In genomic region chr3L:18008747-18009383, dm6 we compare ENCODE assay signal across 3 fruit fly cellular contexts.
TF ChIP-seq lines count a peak whose summit lies in the region.

No protein-coding gene starts in this region.

TF ChIP-seq in whole organism, embryonic, 481 proteins besides CTCF, POLR2A, EP300 and RAD21 (continued from another document and continues in another):
- TF ChIP-seq ci (GFP tag; IDR thresholded peaks at IDR 0.05; lab: Robert Waterston, UW) (peak; percentile 85), CG15011 (GFP tag; optimal IDR thresholded peaks at IDR 0.05; lab: Kevin White, UChicago) (no peak), Lim3 (GFP tag; IDR thresholded peaks at IDR 0.05; lab: Robert Waterston, UW) (no peak), sr (GFP tag; IDR thresholded peaks at IDR 0.05; lab: Robert Waterston, UW) (no peak), Opbp (GFP tag; IDR thresholded peaks at IDR 0.05; lab: Robert Waterston, UW; ENCODE audit: partially characterized antibody) (no peak), fd3F (GFP tag; optimal IDR thresholded peaks at IDR 0.05; lab: Kevin White, UChicago) (no peak), crc (GFP tag; optimal IDR thresholded peaks at IDR 0.05; lab: Kevin White, UChicago) (peak; percentile 60), sob (GFP tag; IDR thresholded peaks at IDR 0.05; lab: Robert Waterston, UW) (peak; percentile 61; the same call in 1 of the 2 replicates), CG11696 (GFP tag; IDR thresholded peaks at IDR 0.05; lab: Robert Waterston, UW) (no peak), CG15601 (tag; optimal IDR thresholded peaks at IDR 0.05; lab: Kevin White, UChicago) (peak; percentile 87), CG1647 (GFP tag; optimal IDR thresholded peaks at IDR 0.05; lab: Kevin White, UChicago) (peak; percentile 74), CG1832 (GFP tag; optimal IDR thresholded peaks at IDR 0.05; lab: Kevin White, UChicago) (no peak), unc-4 (GFP tag; IDR thresholded peaks at IDR 0.05; lab: Robert Waterston, UW; ENCODE audit: partially characterized antibody) (no peak), da (GFP tag; optimal IDR thresholded peaks at IDR 0.05; lab: Kevin White, UChicago) (no peak), GATAe (GFP tag; conservative IDR thresholded peaks at IDR 0.05; lab: Robert Waterston, UW) (no peak), sqz (GFP tag; optimal IDR thresholded peaks at IDR 0.05; lab: Kevin White, UChicago) (peak; percentile 18), CG4328 (GFP tag; optimal IDR thresholded peaks at IDR 0.05; lab: Kevin White, UChicago) (no peak), Ptx1 (GFP tag; IDR thresholded peaks at IDR 0.05; lab: Robert Waterston, UW) (peak; percentile 45; the same call in 1 of the 2 replicates), CG16779 (GFP tag; IDR thresholded peaks at IDR 0.05; lab: Robert Waterston, UW) (no peak), kni (GFP tag; optimal IDR thresholded peaks at IDR 0.05; lab: Kevin White, UChicago) (peak; percentile 4), CG4730 (GFP tag; IDR thresholded peaks at IDR 0.05; lab: Robert Waterston, UW) (0 out of 2 replicates have a peak, but pooled peaks have one; percentile 33), CG30403 (GFP tag; optimal IDR thresholded peaks at IDR 0.05; lab: Kevin White, UChicago) (peak; percentile 76), CG17912 (GFP tag; optimal IDR thresholded peaks at IDR 0.05; lab: Kevin White, UChicago) (no peak), oc (tag; optimal IDR thresholded peaks at IDR 0.05; lab: Kevin White, UChicago) (peak; percentile 70), slp2 (GFP tag; optimal IDR thresholded peaks at IDR 0.05; lab: Kevin White, UChicago) (peak; percentile 78), emc (GFP tag; optimal IDR thresholded peaks at IDR 0.05; lab: Kevin White, UChicago) (peak; percentile 10), CG6254 (GFP tag; optimal IDR thresholded peaks at IDR 0.05; lab: Kevin White, UChicago) (peak; percentile 86), CG8765 (GFP tag; IDR thresholded peaks at IDR 0.05; lab: Robert Waterston, UW) (peak; percentile 59; the same call in 1 of the 2 replicates), Ssrp (tag; optimal IDR thresholded peaks at IDR 0.05; lab: Kevin White, UChicago) (peak; percentile 82), CG10959 (GFP tag; IDR thresholded peaks at IDR 0.05; lab: Robert Waterston, UW) (peak; percentile 87), CG10321 (GFP tag; IDR thresholded peaks at IDR 0.05; lab: Robert Waterston, UW) (no peak), CG12744 (GFP tag; optimal IDR thresholded peaks at IDR 0.05; lab: Kevin White, UChicago) (no peak), Sry-δ (GFP tag; optimal IDR thresholded peaks at IDR 0.05; lab: Kevin White, UChicago) (peak; percentile 51), CG10431 (GFP tag; optimal IDR thresholded peaks at IDR 0.05; lab: Kevin White, UChicago) (no peak), caup (GFP tag; optimal IDR thresholded peaks at IDR 0.05; lab: Kevin White, UChicago; ENCODE audit: severe bottlenecking) (no peak), disco-r (GFP tag; optimal IDR thresholded peaks at IDR 0.05; lab: Kevin White, UChicago) (peak; percentile 60), stc (GFP tag; IDR thresholded peaks at IDR 0.05; lab: Robert Waterston, UW) (no peak), CG11398 (GFP tag; optimal IDR thresholded peaks at IDR 0.05; lab: Kevin White, UChicago) (peak; percentile 57), CG17361 (GFP tag; IDR thresholded peaks at IDR 0.05; lab: Robert Waterston, UW) (peak; percentile 78), ftz-f1 (GFP tag; optimal IDR thresholded peaks at IDR 0.05; lab: Kevin White, UChicago) (no peak), org-1 (GFP tag; optimal IDR thresholded peaks at IDR 0.05; lab: Kevin White, UChicago) (peak; percentile 56), pum (GFP tag; optimal IDR thresholded peaks at IDR 0.05; lab: Kevin White, UChicago) (peak; percentile 84), Abd-B (GFP tag; optimal IDR thresholded peaks at IDR 0.05; lab: Kevin White, UChicago) (peak; percentile 66)

TF ChIP-seq in whole organism, prepupa, 60 proteins besides CTCF, POLR2A, EP300 and RAD21 (continued from another document):
- TF ChIP-seq achi (GFP tag; optimal IDR thresholded peaks at IDR 0.05; lab: Kevin White, UChicago): peak; percentile 96
- peak; percentile 72 for TF ChIP-seq fd85E (GFP tag; optimal IDR thresholded peaks at IDR 0.05; lab: Kevin White, UChicago)
- peak; percentile 92 for TF ChIP-seq CG11762 (GFP tag; optimal IDR thresholded peaks at IDR 0.05; lab: Kevin White, UChicago; ENCODE audit: insufficient read depth)
- TF ChIP-seq CG32006 (GFP tag; optimal IDR thresholded peaks at IDR 0.05; lab: Kevin White, UChicago): peak; percentile 99
- peak; percentile 27 for TF ChIP-seq Blimp-1 (GFP tag; optimal IDR thresholded peaks at IDR 0.05; lab: Kevin White, UChicago)
- peak; percentile 90 for TF ChIP-seq CG6792 (GFP tag; optimal IDR thresholded peaks at IDR 0.05; lab: Kevin White, UChicago)
- peak; percentile 60 for TF ChIP-seq CG6854 (GFP tag; optimal IDR thresholded peaks at IDR 0.05; lab: Kevin White, UChicago)
- TF ChIP-seq CG1621 (tag; optimal IDR thresholded peaks at IDR 0.05; lab: Kevin White, UChicago): peak; percentile 97
- peak; percentile 96 to 98 for TF ChIP-seq salr (GFP tag; optimal IDR thresholded peaks at IDR 0.05; lab: Kevin White, UChicago)
- TF ChIP-seq net (GFP tag; optimal IDR thresholded peaks at IDR 0.05; lab: Kevin White, UChicago): peak; percentile 97
- peak; percentile 88 for TF ChIP-seq lz (GFP tag; optimal IDR thresholded peaks at IDR 0.05; lab: Kevin White, UChicago)
- TF ChIP-seq CG11294 (GFP tag; IDR thresholded peaks at IDR 0.05; lab: Robert Waterston, UW): peak; percentile 90
- TF ChIP-seq CG8119 (GFP tag; IDR thresholded peaks at IDR 0.05; lab: Robert Waterston, UW): peak; percentile 99
- TF ChIP-seq Eip78C (GFP tag; lab: Kevin White, UChicago): peak; percentile 99
- peak; percentile 94 for TF ChIP-seq CG7368 (GFP tag; optimal IDR thresholded peaks at IDR 0.05; lab: Kevin White, UChicago)
- peak; percentile 93 to 96 for TF ChIP-seq ss (GFP tag; optimal IDR thresholded peaks at IDR 0.05; lab: Kevin White, UChicago)
- TF ChIP-seq Ets96B (tag; optimal IDR thresholded peaks at IDR 0.05; lab: Kevin White, UChicago): peak; percentile 97
- TF ChIP-seq CG6163 (GFP tag; IDR thresholded peaks at IDR 0.05; lab: Robert Waterston, UW): peak; percentile 99
- TF ChIP-seq CG10669 (GFP tag; optimal IDR thresholded peaks at IDR 0.05; lab: Kevin White, UChicago): peak; percentile 98
- peak; percentile 94 for TF ChIP-seq CG16779 (tag; optimal IDR thresholded peaks at IDR 0.05; lab: Kevin White, UChicago)
- TF ChIP-seq CG34406 (GFP tag; optimal IDR thresholded peaks at IDR 0.05; lab: Kevin White, UChicago): peak; percentile 87
- peak; percentile 98 for TF ChIP-seq CG6276 (GFP tag; optimal IDR thresholded peaks at IDR 0.05; lab: Kevin White, UChicago)
- TF ChIP-seq Eip75B (GFP tag; optimal IDR thresholded peaks at IDR 0.05; lab: Kevin White, UChicago): peak; percentile 97
- TF ChIP-seq Gug (GFP tag; IDR thresholded peaks at IDR 0.05; lab: Robert Waterston, UW): peak; percentile 97
- peak; percentile 90 for TF ChIP-seq CG9139 (GFP tag; optimal IDR thresholded peaks at IDR 0.05; lab: Kevin White, UChicago)
- TF ChIP-seq CG31627 (GFP tag; optimal IDR thresholded peaks at IDR 0.05; lab: Kevin White, UChicago): peak; percentile 87
- peak; percentile 98 for TF ChIP-seq eg (GFP tag; IDR thresholded peaks at IDR 0.05; lab: Robert Waterston, UW)
- TF ChIP-seq Sox15 (GFP tag; optimal IDR thresholded peaks at IDR 0.05; lab: Kevin White, UChicago): peak; percentile 79
- peak; percentile 98 for TF ChIP-seq CG15336 (GFP tag; IDR thresholded peaks at IDR 0.05; lab: Robert Waterston, UW)
- peak; percentile 84 for TF ChIP-seq CG8319 (GFP tag; optimal IDR thresholded peaks at IDR 0.05; lab: Kevin White, UChicago)
- peak; percentile 99 for TF ChIP-seq Lpt (GFP tag; optimal IDR thresholded peaks at IDR 0.05; lab: Kevin White, UChicago)
- TF ChIP-seq CG3032 (tag; optimal IDR thresholded peaks at IDR 0.05; lab: Kevin White, UChicago): peak; percentile 97
- peak; percentile 74 for TF ChIP-seq CG11902 (GFP tag; optimal IDR thresholded peaks at IDR 0.05; lab: Kevin White, UChicago)
- peak; percentile 96 for TF ChIP-seq OdsH (GFP tag; optimal IDR thresholded peaks at IDR 0.05; lab: Kevin White, UChicago)
- peak; percentile 99 for TF ChIP-seq Hr4 (GFP tag; optimal IDR thresholded peaks at IDR 0.05; lab: Kevin White, UChicago)
- TF ChIP-seq acj6 (GFP tag; optimal IDR thresholded peaks at IDR 0.05; lab: Kevin White, UChicago): peak; percentile 95
- peak; percentile 98 for TF ChIP-seq Sox14 (GFP tag; optimal IDR thresholded peaks at IDR 0.05; lab: Kevin White, UChicago)
- TF ChIP-seq Hr38 (GFP tag; optimal IDR thresholded peaks at IDR 0.05; lab: Kevin White, UChicago): peak; percentile 87
- peak; percentile 97 for TF ChIP-seq pdm3 (GFP tag; optimal IDR thresholded peaks at IDR 0.05; lab: Kevin White, UChicago)

TF ChIP-seq in whole organism, wandering third instar larva, 38 proteins besides CTCF, POLR2A, EP300 and RAD21 (continued from another document):
- TF ChIP-seq Hr83 (GFP tag; optimal IDR thresholded peaks at IDR 0.05; lab: Kevin White, UChicago; ENCODE audit: poor library complexity, severe bottlenecking) (peak; percentile 44), Abd-B (GFP tag; optimal IDR thresholded peaks at IDR 0.05; lab: Kevin White, UChicago) (no peak), ey (GFP tag; optimal IDR thresholded peaks at IDR 0.05; lab: Kevin White, UChicago) (peak; percentile 89), Vsx2 (GFP tag; optimal IDR thresholded peaks at IDR 0.05; lab: Kevin White, UChicago; ENCODE audit: partially characterized antibody) (no peak), Rel (GFP tag; optimal IDR thresholded peaks at IDR 0.05; lab: Kevin White, UChicago) (peak; percentile 12), Rel (tag; optimal IDR thresholded peaks at IDR 0.05; lab: Kevin White, UChicago) (peak; percentile 94), rgr (GFP tag; optimal IDR thresholded peaks at IDR 0.05; lab: Kevin White, UChicago) (peak; percentile 89), brk (GFP tag; optimal IDR thresholded peaks at IDR 0.05; lab: Kevin White, UChicago) (peak; percentile 64), Mio (GFP tag; optimal IDR thresholded peaks at IDR 0.05; lab: Kevin White, UChicago) (peak; percentile 27), tai (GFP tag; optimal IDR thresholded peaks at IDR 0.05; lab: Kevin White, UChicago) (peak; percentile 88), jim (GFP tag; optimal IDR thresholded peaks at IDR 0.05; lab: Kevin White, UChicago) (no peak), CG32264 (GFP tag; optimal IDR thresholded peaks at IDR 0.05; lab: Kevin White, UChicago) (peak; percentile 89), foxo (GFP tag; optimal IDR thresholded peaks at IDR 0.05; lab: Kevin White, UChicago) (peak; percentile 69 to 87)
